Fruit fly (Drosophila melanogaster): ENCODE data around the gene Rsph9.
A peak's percentile ranks its signal among the peaks of the same experiment; 100 is the strongest.

DNA sequence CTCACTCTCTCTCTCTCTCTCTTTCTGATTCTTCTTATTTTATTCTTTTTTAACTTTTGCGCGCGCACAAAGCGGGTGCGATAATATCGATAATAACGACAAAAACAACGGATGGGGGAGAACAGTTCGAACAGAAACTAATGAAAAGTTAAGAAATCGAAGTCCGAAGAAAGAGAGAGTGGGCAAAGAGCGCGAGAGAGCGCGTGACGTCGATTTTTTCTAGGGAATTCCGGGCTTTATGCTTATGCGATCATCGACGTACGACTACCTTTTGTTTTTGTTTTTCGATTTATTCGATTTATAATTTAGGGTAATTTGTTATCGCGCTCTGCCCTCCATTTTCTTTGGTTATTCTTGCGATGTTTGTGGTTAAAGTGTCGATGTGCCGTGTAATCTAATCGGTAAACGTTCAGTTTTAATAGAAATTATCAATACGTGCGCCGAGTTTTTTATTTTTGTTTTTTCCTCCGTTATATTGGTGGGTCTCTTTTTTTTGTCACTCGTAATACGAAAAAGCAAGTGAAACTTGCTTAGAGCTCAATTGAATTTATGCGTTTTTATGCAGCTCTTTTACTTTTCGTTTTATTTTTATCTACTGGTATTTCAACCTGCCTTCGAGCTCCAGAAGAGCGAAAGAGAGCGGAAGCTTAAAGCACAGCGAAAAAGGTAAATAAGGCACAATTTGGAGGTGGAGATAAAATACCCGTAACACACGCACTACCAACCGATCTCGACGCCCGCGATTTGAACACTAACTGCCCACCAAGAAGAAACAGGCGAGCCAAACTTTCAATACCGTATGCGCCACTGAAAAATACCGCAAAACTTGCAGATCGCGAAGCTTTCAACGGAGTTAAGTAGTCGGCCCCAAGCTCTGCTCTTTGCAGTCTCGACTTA is 37.4 kb upstream of the Rsph9 start, which contains the start of gene dl:
- TF ChIP-seq lola (GFP tag; optimal IDR thresholded peaks at IDR 0.05): no peak
- no peak for TF ChIP-seq CG32264 (GFP tag; optimal IDR thresholded peaks at IDR 0.05)
- no peak for TF ChIP-seq N (GFP tag; optimal IDR thresholded peaks at IDR 0.05)
- no peak for TF ChIP-seq sv (GFP tag; optimal IDR thresholded peaks at IDR 0.05)
- TF ChIP-seq dmrt93B (GFP tag; optimal IDR thresholded peaks at IDR 0.05): no peak
- no peak for TF ChIP-seq rgr (GFP tag; optimal IDR thresholded peaks at IDR 0.05)
- no peak for TF ChIP-seq Hnf4 (GFP tag; optimal IDR thresholded peaks at IDR 0.05)
- TF ChIP-seq OdsH (GFP tag; optimal IDR thresholded peaks at IDR 0.05): peak; percentile 19
- TF ChIP-seq h (GFP tag; optimal IDR thresholded peaks at IDR 0.05): peak; percentile 83
- no peak for TF ChIP-seq usp (GFP tag; optimal IDR thresholded peaks at IDR 0.05)
- TF ChIP-seq Abd-B (GFP tag; optimal IDR thresholded peaks at IDR 0.05): no peak
- TF ChIP-seq Vsx2 (GFP tag; optimal IDR thresholded peaks at IDR 0.05; ENCODE audit: partially characterized antibody): peak; percentile 19

All from whole organism, wandering third instar larva.